Worm (Caenorhabditis elegans): ENCODE measurements around the gene abu-12.

DNA sequence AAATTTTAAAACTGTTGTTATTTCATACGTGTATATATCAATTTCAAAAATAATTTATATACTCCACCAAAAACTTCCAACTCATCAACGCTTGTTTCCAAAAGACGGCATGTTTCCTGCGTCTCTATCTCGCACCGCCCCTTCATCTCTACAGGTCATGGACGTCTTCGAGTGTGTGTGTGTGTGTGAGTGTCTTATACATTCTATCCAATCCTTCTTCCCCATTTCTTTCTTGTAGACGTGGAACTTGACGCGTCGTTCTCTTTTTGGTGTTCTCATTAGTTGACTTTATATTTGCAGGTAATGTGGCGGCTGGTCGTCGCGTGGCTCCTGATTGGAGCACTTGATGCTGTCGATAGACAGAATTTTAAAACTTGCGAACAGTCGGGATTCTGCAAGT, 2.9 kb upstream of the abu-12 start, which contains the start of gene aagr-4:
- TF ChIP-seq C08G9.2 (tag; optimal IDR thresholded peaks at IDR 0.05): no peak
- TF ChIP-seq nhr-11 (tag; optimal IDR thresholded peaks at IDR 0.05): no peak
- TF ChIP-seq fax-1 (tag; optimal IDR thresholded peaks at IDR 0.05): no peak
- TF ChIP-seq gmeb-2 (tag; optimal IDR thresholded peaks at IDR 0.05): no peak
- TF ChIP-seq dmd-4 (tag; optimal IDR thresholded peaks at IDR 0.05; ENCODE audit: borderline replicate concordance): no peak
- TF ChIP-seq ceh-9 (tag; optimal IDR thresholded peaks at IDR 0.05): no peak
- no peak for TF ChIP-seq ztf-16 (tag; optimal IDR thresholded peaks at IDR 0.05)
- no peak for TF ChIP-seq C38D4.7 (GFP tag; optimal IDR thresholded peaks at IDR 0.05)
- no peak for TF ChIP-seq pat-9 (tag; optimal IDR thresholded peaks at IDR 0.05)
- no peak for TF ChIP-seq ceh-6 (GFP tag; optimal IDR thresholded peaks at IDR 0.05)
- no peak for TF ChIP-seq ama-1 (optimal IDR thresholded peaks at IDR 0.05)

Measured in whole organism, late embryonic.